Fruit fly (Drosophila melanogaster) whole organism, pupa: ENCODE results near the gene CG31183.

ENCODE experiments used
- CG10348 ChIP-seq: fragments of 200-800 bp; sonication (Bioruptor generic); IDR thresholded peaks from 2 replicates; pipeline ENCODE4 v1.3.6; 2022; ENCODE audit warnings: missing biosample characterization, missing genetic modification characterization
- CG12605 ChIP-seq: fragments of 200-800 bp; sonication (Bioruptor generic); IDR thresholded peaks from 2 replicates; pipeline ENCODE4 v1.3.6; 2022; ENCODE audit warnings: missing biosample characterization, missing genetic modification characterization
- CG13204 ChIP-seq: fragments of 200-800 bp; sonication (Bioruptor generic); optimal IDR thresholded peaks from 2 replicates; lab custom pipeline; 2018; ENCODE audit warnings: missing biosample characterization, mild to moderate bottlenecking, missing genetic modification characterization, moderate library complexity
- CG14655 ChIP-seq: fragments of 200-800 bp; sonication (Bioruptor generic); optimal IDR thresholded peaks from 3 replicates; lab custom pipeline; 2017; ENCODE audit warnings: mild to moderate bottlenecking, missing biosample characterization, missing genetic modification reagents, missing genetic modification characterization
- CG15710 ChIP-seq: fragments of 200-800 bp; sonication (Bioruptor generic); optimal IDR thresholded peaks from 2 replicates; lab custom pipeline; 2018; ENCODE audit warnings: missing biosample characterization, mild to moderate bottlenecking, missing genetic modification characterization, moderate library complexity
- CG17806 ChIP-seq: fragments of 200-800 bp; sonication (Bioruptor generic); optimal IDR thresholded peaks from 2 replicates; lab custom pipeline; 2018; ENCODE audit warnings: missing biosample characterization, mild to moderate bottlenecking, missing genetic modification characterization, moderate library complexity
- CG32121 ChIP-seq: fragments of 200-800 bp; sonication (Bioruptor generic); IDR thresholded peaks from 2 replicates; pipeline ENCODE4 v1.3.6; 2022; ENCODE audit warnings: missing biosample characterization, missing genetic modification characterization
- CG34367 ChIP-seq: fragments of 200-800 bp; sonication (Bioruptor generic); optimal IDR thresholded peaks from 2 replicates; lab custom pipeline; 2018; ENCODE audit warnings: missing biosample characterization, mild to moderate bottlenecking, missing genetic modification characterization
- CG4496 ChIP-seq: fragments of 200-800 bp; sonication (Bioruptor generic); IDR thresholded peaks from 3 replicates; pipeline ENCODE4 v1.3.6; 2022; ENCODE audit warnings: missing biosample characterization, missing genetic modification characterization
- CG8159 ChIP-seq: fragments of 200-800 bp; sonication (Bioruptor generic); optimal IDR thresholded peaks from 3 replicates; lab custom pipeline; 2018; ENCODE audit warnings: missing biosample characterization, mild to moderate bottlenecking, missing genetic modification characterization, moderate library complexity
- CG8301 ChIP-seq: fragments of 200-800 bp; sonication (Bioruptor generic); optimal IDR thresholded peaks from 2 replicates; lab custom pipeline; 2018; ENCODE audit warnings: missing biosample characterization, mild to moderate bottlenecking, missing genetic modification characterization
- D1 ChIP-seq: fragments of 200-800 bp; sonication (Bioruptor generic); optimal IDR thresholded peaks from 2 replicates; lab custom pipeline; 2018; ENCODE audit warnings: missing biosample characterization, mild to moderate bottlenecking, missing genetic modification characterization, moderate library complexity
- EcR ChIP-seq: fragments of 200-800 bp; sonication (Bioruptor generic); optimal IDR thresholded peaks from 3 replicates; lab custom pipeline; 2019; ENCODE audit warnings: missing biosample characterization, missing genetic modification characterization, mild to moderate bottlenecking, moderate library complexity, missing genetic modification reagents
- Ets98B ChIP-seq: fragments of 200-800 bp; sonication (Bioruptor generic); IDR thresholded peaks from 2 replicates; pipeline ENCODE4 v1.3.6; 2022; ENCODE audit warnings: missing biosample characterization, missing genetic modification characterization
- Pif1A ChIP-seq: fragments of 200-800 bp; sonication (Bioruptor generic); optimal IDR thresholded peaks from 3 replicates; lab custom pipeline; 2016; ENCODE audit warnings: missing biosample characterization, missing genetic modification characterization
- Pif1B ChIP-seq: fragments of 200-800 bp; sonication (Bioruptor generic); optimal IDR thresholded peaks from 3 replicates; lab custom pipeline; 2016; ENCODE audit warnings: missing biosample characterization, missing genetic modification characterization
- Snoo ChIP-seq: fragments of 200-800 bp; sonication (Bioruptor generic); optimal IDR thresholded peaks from 3 replicates; lab custom pipeline; 2017; ENCODE audit warnings: missing biosample characterization, mild to moderate bottlenecking, missing genetic modification characterization, inconsistent platforms
- fd96Ca ChIP-seq: fragments of 200-800 bp; sonication (Bioruptor generic); IDR thresholded peaks from 3 replicates; pipeline ENCODE4 v1.3.6; 2022; ENCODE audit warnings: missing biosample characterization, missing genetic modification characterization
- gl ChIP-seq: fragments of 200-800 bp; sonication (Bioruptor generic); optimal IDR thresholded peaks from 2 replicates; lab custom pipeline; 2018; ENCODE audit warnings: missing biosample characterization, mild to moderate bottlenecking, missing genetic modification characterization
- rn ChIP-seq: fragments of 200-800 bp; sonication (Bioruptor generic); IDR thresholded peaks from 2 replicates; pipeline ENCODE4 v1.3.6; 2022; ENCODE audit warnings: missing biosample characterization, missing genetic modification characterization

CG31183 gene

dm6 chr3R:15859896-15860295 is 15.8 kb downstream of the CG31183 start, which contains the start of gene CG9632:
Gene CG9632 (plus strand): TSS chr3R:15860196.
- TF ChIP-seq Ets98B (GFP tag; lab: Robert Waterston, UW) (no peak), Pif1B (GFP tag; lab: Kevin White, UChicago) (no peak), CG15710 (no peak), EcR (GFP tag; lab: Kevin White, UChicago) (no peak), CG17806 (tag; lab: Kevin White, UChicago) (no peak), CG14655 (GFP tag; lab: Kevin White, UChicago) (no peak), Snoo (tag; lab: Kevin White, UChicago) (no peak), rn (GFP tag; lab: Robert Waterston, UW) (no peak), D1 (no peak), CG8301 (tag; lab: Kevin White, UChicago) (no peak), CG10348 (no peak), CG13204 (no peak), CG32121 (GFP tag; lab: Robert Waterston, UW) (no peak), CG4496 (no peak), gl (tag; lab: Kevin White, UChicago) (no peak)

- TF ChIP-seq fd96Ca (GFP tag; lab: Robert Waterston, UW), result no peak
- TF ChIP-seq Pif1A (GFP tag; lab: Kevin White, UChicago), result no peak
- no peak for TF ChIP-seq Pif1B (GFP tag; lab: Kevin White, UChicago)
- TF ChIP-seq CG17806 (tag; lab: Kevin White, UChicago), result no peak
- TF ChIP-seq CG14655 (GFP tag; lab: Kevin White, UChicago), result no peak
- no peak for TF ChIP-seq CG34367 (tag; lab: Kevin White, UChicago)
- no peak for TF ChIP-seq CG8159 (tag; lab: Kevin White, UChicago)
- TF ChIP-seq Ets98B (GFP tag; lab: Robert Waterston, UW), result no peak
- no peak for TF ChIP-seq CG12605 (GFP tag; lab: Robert Waterston, UW)
- TF ChIP-seq D1, result no peak
- no peak for TF ChIP-seq CG4496
- no peak for TF ChIP-seq CG32121 (GFP tag; lab: Robert Waterston, UW)
- TF ChIP-seq, all 21 proteins: peak for 0
Observed at dm6 chr3R:15857189-15857767, 18.5 kb downstream of the CG31183 start, which contains the start of gene Hmt-1. Gene Hmt-1 (minus strand): TSS chr3R:15857470.

dm6 chr3R:15853347-15853746 is 22.4 kb downstream of the CG31183 start, which contains the start of gene cv-d:
Gene cv-d (minus strand): TSS chr3R:15853581.
- TF ChIP-seq EcR (GFP tag; lab: Kevin White, UChicago), result peak; percentile 27
- TF ChIP-seq CG14655 (GFP tag; lab: Kevin White, UChicago), result no peak
- TF ChIP-seq, all 21 proteins: peak for 1

- TF ChIP-seq EcR (GFP tag; lab: Kevin White, UChicago) (peak; percentile 70), gl (tag; lab: Kevin White, UChicago) (no peak)
Observed at dm6 chr3R:15851912-15852311, 23.8 kb downstream of the CG31183 start.

dm6 chr3R:15846234-15846633 is 29.5 kb downstream of the CG31183 start, which contains the start of gene CG4546:
Gene CG4546 (plus strand): TSS chr3R:15846534.
- TF ChIP-seq CG17806 (tag; lab: Kevin White, UChicago) (no peak), Pif1B (GFP tag; lab: Kevin White, UChicago) (no peak), CG4496 (0 out of 3 replicates have a peak, but pooled peaks have one; percentile 23)

dm6 chr3R:15839294-15839693 is 36.4 kb downstream of the CG31183 start, which contains the start of gene Pbp45:
Gene Pbp45 (minus strand): TSS chr3R:15839515.
- TF ChIP-seq rn (GFP tag; lab: Robert Waterston, UW) (no peak), CG8301 (tag; lab: Kevin White, UChicago) (no peak), gl (tag; lab: Kevin White, UChicago) (no peak), CG12605 (GFP tag; lab: Robert Waterston, UW) (no peak), CG34367 (tag; lab: Kevin White, UChicago) (no peak), EcR (GFP tag; lab: Kevin White, UChicago) (no peak), CG15710 (no peak), Pif1A (GFP tag; lab: Kevin White, UChicago) (no peak), CG32121 (GFP tag; lab: Robert Waterston, UW) (no peak), D1 (no peak), CG17806 (tag; lab: Kevin White, UChicago) (no peak), CG13204 (no peak), Ets98B (GFP tag; lab: Robert Waterston, UW) (no peak), Pif1B (GFP tag; lab: Kevin White, UChicago) (no peak), CG4496 (no peak)
